Worm (Caenorhabditis elegans) whole organism, L4 larva: ENCODE results near the gene F09E10.1.

ENCODE experiments used
- F10B5.3 ChIP-seq: sonication (generic microtip); optimal IDR thresholded peaks from 2 replicates; lab custom pipeline; 2016; ENCODE audit warnings: mild to moderate bottlenecking, missing genetic modification characterization, missing compliant biosample characterization
- F26F4.8 ChIP-seq: fragments of 200-800 bp; sonication (Bioruptor generic); conservative IDR thresholded peaks from 2 replicates; pipeline ENCODE4 v1.3.6; 2022; ENCODE audit warnings: missing genetic modification characterization, missing compliant biosample characterization
- F37D6.2 ChIP-seq: sonication (generic microtip); optimal IDR thresholded peaks from 2 replicates; lab custom pipeline; 2016; ENCODE audit warnings: mild to moderate bottlenecking, missing genetic modification characterization, missing compliant biosample characterization
- T26A8.4 ChIP-seq: fragments of 200-800 bp; sonication (Bioruptor generic); IDR thresholded peaks from 2 replicates; pipeline ENCODE4 v1.3.6; 2022; ENCODE audit warnings: missing genetic modification characterization, missing compliant biosample characterization
- Y5F2A.4 ChIP-seq: fragments of 200-800 bp; sonication (Bioruptor generic); optimal IDR thresholded peaks from 2 replicates; lab custom pipeline; 2018; ENCODE audit warnings: mild to moderate bottlenecking, missing genetic modification characterization, missing compliant biosample characterization
- Y75B8A.6 ChIP-seq: fragments of 200-800 bp; sonication (Bioruptor generic); IDR thresholded peaks from 2 replicates; pipeline ENCODE4 v1.3.6; 2022; ENCODE audit warnings: missing genetic modification reagents, missing genetic modification characterization, missing compliant biosample characterization
- ZK546.5 ChIP-seq, 2 experiments: sonication (generic microtip); optimal IDR thresholded peaks; 2 replicates each; lab custom pipeline; 2017; ENCODE audit warnings: missing biosample characterization in 2 of 2, missing genetic modification characterization in 2 of 2
- aha-1 ChIP-seq: fragments of 150-350 bp; peaks from one replicate; lab custom pipeline; 2014; ENCODE audit warnings: missing biosample characterization, missing genetic modification characterization
- ama-1 ChIP-seq: fragments of 150-350 bp; optimal IDR thresholded peaks from 2 replicates; lab custom pipeline; 2014; ENCODE audit warnings: inconsistent platforms, mixed read lengths
- attf-4 ChIP-seq: sonication (generic microtip); optimal IDR thresholded peaks from 3 replicates; lab custom pipeline; 2017; ENCODE audit warnings: missing biosample characterization, missing genetic modification characterization
- ceh-20 ChIP-seq: fragments of 200-800 bp; sonication (Bioruptor generic); IDR thresholded peaks from 2 replicates; pipeline ENCODE4 v1.3.6; 2022; ENCODE audit warnings: missing genetic modification reagents, missing genetic modification characterization, missing compliant biosample characterization
- ceh-82 ChIP-seq: sonication (generic microtip); optimal IDR thresholded peaks from 2 replicates; lab custom pipeline; 2017; ENCODE audit warnings: missing biosample characterization, missing genetic modification characterization
- cey-2 ChIP-seq: sonication (generic microtip); optimal IDR thresholded peaks from 3 replicates; lab custom pipeline; 2017; ENCODE audit warnings: missing genetic modification characterization, mild to moderate bottlenecking, missing compliant biosample characterization, antibody characterized with exemption, borderline replicate concordance; ENCODE audit not compliant: insufficient read depth
- ctbp-1 ChIP-seq: fragments of 200-800 bp; sonication (Bioruptor generic); IDR thresholded peaks from 2 replicates; pipeline ENCODE4 v1.3.6; 2022; ENCODE audit warnings: missing genetic modification reagents, missing genetic modification characterization, missing compliant biosample characterization
- daf-12 ChIP-seq: fragments of 150-350 bp; optimal IDR thresholded peaks from 2 replicates; lab custom pipeline; 2014; ENCODE audit warnings: missing biosample characterization, missing genetic modification reagents, missing genetic modification characterization
- daf-19 ChIP-seq: fragments of 200-800 bp; sonication (Bioruptor generic); conservative IDR thresholded peaks from 2 replicates; pipeline ENCODE4 v1.3.6; 2022; ENCODE audit warnings: missing genetic modification characterization, missing compliant biosample characterization
- dmd-8 ChIP-seq: fragments of 200-800 bp; sonication (Bioruptor generic); IDR thresholded peaks from 2 replicates; pipeline ENCODE4 v1.3.6; 2022; ENCODE audit warnings: missing genetic modification characterization, missing compliant biosample characterization
- dmd-9 ChIP-seq: fragments of 200-800 bp; sonication (Bioruptor generic); IDR thresholded peaks from 2 replicates; pipeline ENCODE4 v1.3.6; 2022; ENCODE audit warnings: missing genetic modification reagents, missing genetic modification characterization, missing compliant biosample characterization
- dpl-1 ChIP-seq: fragments of 150-350 bp; optimal IDR thresholded peaks from 2 replicates; lab custom pipeline; 2014; ENCODE audit warnings: missing biosample characterization, missing genetic modification reagents, missing genetic modification characterization
- duxl-1 ChIP-seq: sonication (generic microtip); optimal IDR thresholded peaks from 2 replicates; lab custom pipeline; 2016; ENCODE audit warnings: mild to moderate bottlenecking, missing genetic modification characterization, moderate library complexity, missing compliant biosample characterization; ENCODE audit not compliant: poor library complexity
- egl-27 ChIP-seq: sonication (generic microtip); optimal IDR thresholded peaks from 3 replicates; lab custom pipeline; 2017; ENCODE audit warnings: missing biosample characterization, missing genetic modification reagents, missing genetic modification characterization
- fos-1 ChIP-seq: fragments of 150-350 bp; optimal IDR thresholded peaks from 2 replicates; lab custom pipeline; 2014; ENCODE audit warnings: missing biosample characterization, missing genetic modification characterization
- gei-8 ChIP-seq: fragments of 200-800 bp; sonication (Bioruptor generic); optimal IDR thresholded peaks from 2 replicates; lab custom pipeline; 2018; ENCODE audit warnings: mild to moderate bottlenecking, missing genetic modification characterization, missing compliant biosample characterization
- hif-1 ChIP-seq, 2 experiments: sonication (generic microtip); optimal IDR thresholded peaks; 2 replicates each; lab custom pipeline; 2016 to 2017; ENCODE audit warnings: missing compliant biosample characterization in 2 of 2, missing genetic modification characterization in 2 of 2, missing genetic modification reagents in 2 of 2, missing genotype in 2 of 2, mild to moderate bottlenecking in 1 of 2
- jun-1 ChIP-seq: fragments of 150-350 bp; optimal IDR thresholded peaks from 2 replicates; lab custom pipeline; 2014; ENCODE audit warnings: missing biosample characterization, missing genetic modification reagents, missing genetic modification characterization
- lim-7 ChIP-seq: fragments of 200-800 bp; sonication (Bioruptor generic); IDR thresholded peaks from 2 replicates; pipeline ENCODE4 v1.3.6; 2022; ENCODE audit warnings: missing genetic modification characterization, missing compliant biosample characterization
- lin-1 ChIP-seq: fragments of 200-800 bp; sonication (Bioruptor generic); IDR thresholded peaks from 2 replicates; pipeline ENCODE4 v1.3.6; 2022; ENCODE audit warnings: missing genetic modification reagents, missing genetic modification characterization, missing compliant biosample characterization
- lin-15B ChIP-seq: fragments of 150-350 bp; sonication (generic microtip); optimal IDR thresholded peaks from 3 replicates; lab custom pipeline; 2014; ENCODE audit warnings: missing biosample characterization, missing genetic modification characterization
- lin-29 ChIP-seq: fragments of 200-800 bp; sonication (Bioruptor generic); IDR thresholded peaks from 2 replicates; pipeline ENCODE4 v1.3.6; 2022; ENCODE audit warnings: missing genetic modification reagents, missing genetic modification characterization, missing compliant biosample characterization
- lin-38 ChIP-seq: fragments of 200-800 bp; sonication (Bioruptor generic); IDR thresholded peaks from 2 replicates; pipeline ENCODE4 v1.3.6; 2022; ENCODE audit warnings: missing genetic modification reagents, missing genetic modification characterization, missing compliant biosample characterization
- madf-9 ChIP-seq: fragments of 200-800 bp; sonication (Bioruptor generic); conservative IDR thresholded peaks from 2 replicates; pipeline ENCODE4 v1.3.6; 2022; ENCODE audit warnings: missing genetic modification reagents, missing genetic modification characterization, missing compliant biosample characterization
- mdt-29 ChIP-seq: fragments of 200-800 bp; sonication (Bioruptor generic); IDR thresholded peaks from 2 replicates; pipeline ENCODE4 v1.3.6; 2022; ENCODE audit warnings: missing genetic modification reagents, missing genetic modification characterization, missing compliant biosample characterization
- mxl-2 ChIP-seq: fragments of 200-800 bp; sonication (Bioruptor generic); conservative IDR thresholded peaks from 2 replicates; pipeline ENCODE4 v1.3.6; 2022; ENCODE audit warnings: missing genetic modification reagents, missing genetic modification characterization, missing compliant biosample characterization
- mxl-3 ChIP-seq: fragments of 200-800 bp; sonication (Bioruptor generic); optimal IDR thresholded peaks from 2 replicates; lab custom pipeline; 2018; ENCODE audit warnings: mild to moderate bottlenecking, missing genetic modification characterization, missing compliant biosample characterization
- nhr-11 ChIP-seq: fragments of 150-350 bp; optimal IDR thresholded peaks from 2 replicates; lab custom pipeline; 2014; ENCODE audit warnings: missing biosample characterization, missing genetic modification characterization
- nhr-25 ChIP-seq: sonication (generic microtip); optimal IDR thresholded peaks from 2 replicates; lab custom pipeline; 2017; ENCODE audit warnings: missing genetic modification characterization, mild to moderate bottlenecking, missing compliant biosample characterization, antibody characterized with exemption, moderate library complexity, borderline replicate concordance; ENCODE audit not compliant: insufficient read depth
- nhr-28 ChIP-seq: fragments of 150-350 bp; optimal IDR thresholded peaks from 2 replicates; lab custom pipeline; 2014; ENCODE audit warnings: missing biosample characterization, missing genetic modification characterization
- nhr-41 ChIP-seq: fragments of 200-800 bp; sonication (Bioruptor generic); IDR thresholded peaks from 2 replicates; pipeline ENCODE4 v1.3.6; 2022; ENCODE audit warnings: missing genetic modification reagents, missing genetic modification characterization, missing compliant biosample characterization
- nhr-42 ChIP-seq: fragments of 200-800 bp; sonication (Bioruptor generic); IDR thresholded peaks from 2 replicates; pipeline ENCODE4 v1.3.6; 2022; ENCODE audit warnings: missing genetic modification characterization, missing compliant biosample characterization
- nhr-77 ChIP-seq: fragments of 150-350 bp; optimal IDR thresholded peaks from 2 replicates; lab custom pipeline; 2014; ENCODE audit warnings: missing biosample characterization, missing genetic modification characterization
- sdz-12 ChIP-seq: fragments of 200-800 bp; sonication (Bioruptor generic); optimal IDR thresholded peaks from 2 replicates; lab custom pipeline; 2018; ENCODE audit warnings: mild to moderate bottlenecking, missing genetic modification characterization, missing compliant biosample characterization
- set-16 ChIP-seq: fragments of 200-800 bp; sonication (Bioruptor generic); IDR thresholded peaks from 2 replicates; pipeline ENCODE4 v1.3.6; 2022; ENCODE audit warnings: missing genetic modification reagents, missing genetic modification characterization, missing compliant biosample characterization
- skn-1 ChIP-seq: fragments of 150-350 bp; optimal IDR thresholded peaks from 2 replicates; lab custom pipeline; 2014; ENCODE audit warnings: missing biosample characterization, missing genetic modification characterization
- snpc-4 ChIP-seq: fragments of 150-350 bp; optimal IDR thresholded peaks from 2 replicates; lab custom pipeline; 2014; ENCODE audit warnings: missing biosample characterization, missing genetic modification characterization
- unc-130 ChIP-seq: sonication (generic microtip); optimal IDR thresholded peaks from 2 replicates; lab custom pipeline; 2016; ENCODE audit warnings: missing genetic modification reagents, missing genetic modification characterization, missing compliant biosample characterization
- unc-62 ChIP-seq, 3 experiments: fragments of 150-350 bp in 1 of 3; sonication (generic microtip); optimal IDR thresholded peaks in 2 of 3; peaks in 1 of 3; 1 replicate in 1 of 3; 2 replicates in 2 of 3; lab custom pipeline; 2014 to 2017; ENCODE audit warnings: missing biosample characterization in 3 of 3, missing genetic modification characterization in 3 of 3, missing genetic modification reagents in 3 of 3, missing genotype in 1 of 3
- zag-1 ChIP-seq: fragments of 150-350 bp; optimal IDR thresholded peaks from 2 replicates; lab custom pipeline; 2014; ENCODE audit warnings: missing biosample characterization, missing genetic modification characterization
- zip-2 ChIP-seq: fragments of 150-350 bp; optimal IDR thresholded peaks from 2 replicates; lab custom pipeline; 2014; ENCODE audit warnings: missing biosample characterization, missing genetic modification characterization

The F09E10.1 gene

DNA sequence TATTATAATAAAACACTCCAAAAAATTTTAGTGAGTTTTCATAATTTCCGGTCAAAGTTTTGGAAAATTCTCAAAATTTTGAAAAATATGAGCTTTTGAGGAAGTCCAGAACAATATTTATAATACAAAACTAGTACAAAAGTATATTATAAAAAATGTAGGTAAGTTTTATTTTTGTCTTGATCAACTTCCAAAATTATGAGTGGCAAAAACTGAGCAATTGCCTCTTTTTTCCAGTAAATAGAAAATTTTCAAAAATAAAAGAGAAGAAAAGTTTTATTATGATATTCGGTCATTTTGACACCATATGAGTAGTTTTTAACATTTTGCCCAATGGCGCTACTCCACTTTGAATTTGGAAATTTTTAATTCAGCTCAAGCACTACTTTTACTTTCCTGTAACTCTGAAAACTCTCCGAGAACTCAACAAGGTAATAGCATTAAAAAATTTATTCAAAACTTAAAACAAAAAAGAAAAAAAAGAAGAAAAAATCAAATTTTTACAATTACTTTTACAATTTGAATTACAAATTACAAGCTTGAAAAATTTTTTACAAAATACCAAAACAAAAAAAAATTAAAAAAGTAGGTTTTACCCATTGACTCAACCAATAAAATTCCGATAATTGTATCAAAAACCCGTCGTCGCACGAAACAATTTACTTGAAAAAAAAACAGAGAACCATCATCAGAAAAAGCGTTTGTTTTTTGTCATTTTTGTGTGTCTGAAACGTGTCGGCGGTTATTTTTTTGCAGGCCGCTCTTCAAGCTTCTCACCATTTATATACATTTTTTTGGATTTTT is 1.3 kb downstream of the F09E10.1 start (continued):
- TF ChIP-seq dpl-1 (GFP tag; lab: Kevin White, UChicago) (no peak), ceh-20 (GFP tag; lab: Robert Waterston, UW) (0 out of 2 replicates have a peak, but pooled peaks have one; percentile 8), duxl-1 (tag; lab: Kevin White, UChicago) (peak; percentile 32), nhr-28 (peak; percentile 37), ceh-82 (tag; lab: Kevin White, UChicago) (no peak), T26A8.4 (GFP tag; lab: Robert Waterston, UW) (peak; percentile 84), dmd-9 (GFP tag; lab: Robert Waterston, UW) (peak; percentile 2; the same call in 1 of the 2 replicates), egl-27 (tag; lab: Kevin White, UChicago) (no peak), lin-38 (GFP tag; lab: Robert Waterston, UW) (no peak), Y75B8A.6 (GFP tag; lab: Robert Waterston, UW) (peak; percentile 88; the same call in 1 of the 2 replicates), mxl-3 (no peak), sdz-12 (GFP tag; lab: Kevin White, UChicago) (peak; percentile 82), Y5F2A.4 (no peak), lin-15B (no peak), ZK546.5 (tag; optimal IDR thresholded peaks at IDR 0.05; lab: Kevin White, UChicago) (no peak), hif-1 (tag; optimal IDR thresholded peaks at IDR 0.05; lab: Kevin White, UChicago) (peak in 1 of 2 experiments; percentile 65), ama-1 (lab: Kevin White, UChicago) (peak; percentile 56), daf-12 (tag; lab: Kevin White, UChicago) (no peak), zip-2 (tag; lab: Kevin White, UChicago) (no peak), zag-1 (tag; lab: Kevin White, UChicago) (no peak), nhr-11 (tag; lab: Kevin White, UChicago) (no peak), snpc-4 (tag; lab: Kevin White, UChicago) (no peak), ctbp-1 (GFP tag; lab: Robert Waterston, UW) (no peak), nhr-77 (tag; lab: Kevin White, UChicago) (peak; percentile 97), nhr-25 (tag; lab: Kevin White, UChicago) (no peak), nhr-42 (peak; percentile 70; the same call in 1 of the 2 replicates), gei-8 (GFP tag; lab: Kevin White, UChicago) (peak; percentile 25), madf-9 (GFP tag; lab: Robert Waterston, UW) (no peak), F10B5.3 (tag; lab: Kevin White, UChicago) (no peak), cey-2 (no peak), nhr-41 (GFP tag; lab: Robert Waterston, UW) (0 out of 2 replicates have a peak, but pooled peaks have one; percentile 9), F37D6.2 (no peak), unc-130 (no peak), lin-29 (GFP tag; lab: Robert Waterston, UW) (no peak), dmd-8 (GFP tag; lab: Robert Waterston, UW) (no peak), daf-19 (no peak), mxl-2 (GFP tag; lab: Robert Waterston, UW) (no peak)
- TF ChIP-seq, all 104 proteins: peak for 32

DNA sequence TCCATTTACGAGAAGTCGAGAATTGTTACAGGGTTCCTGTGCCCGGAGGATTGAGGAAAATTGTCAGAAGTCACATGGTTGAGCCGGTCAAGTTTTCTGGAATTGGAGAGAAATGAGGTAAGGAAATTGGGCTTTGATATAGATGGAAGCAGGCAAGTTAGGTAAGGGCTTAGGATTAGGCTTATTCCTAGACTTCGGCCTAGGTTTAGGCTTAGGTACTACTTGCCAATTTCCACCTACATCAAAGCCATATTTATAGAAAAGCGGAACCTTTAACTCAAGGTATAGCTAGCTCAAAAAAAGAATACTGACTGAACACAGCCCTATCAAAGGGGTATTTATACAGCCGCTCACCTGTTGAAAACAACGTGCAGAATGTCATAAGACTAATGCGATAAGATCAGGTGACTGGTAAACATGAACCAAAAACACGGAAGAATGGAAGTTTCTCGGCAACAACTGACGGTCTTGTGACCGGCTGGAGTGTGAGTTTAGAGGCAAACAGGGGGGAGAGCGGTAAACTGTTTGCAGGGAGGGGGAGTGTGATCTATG is 2.0 kb downstream of the F09E10.1 start:
- TF ChIP-seq fos-1 (tag; lab: Kevin White, UChicago) (peak; percentile 53), jun-1 (tag; lab: Kevin White, UChicago) (peak; percentile 74), Y5F2A.4 (no peak), nhr-11 (tag; lab: Kevin White, UChicago) (peak; percentile 97), F26F4.8 (GFP tag; lab: Robert Waterston, UW) (no peak), dpl-1 (GFP tag; lab: Kevin White, UChicago) (peak; percentile 18), attf-4 (tag; lab: Kevin White, UChicago) (no peak), lim-7 (GFP tag; lab: Robert Waterston, UW) (no peak), madf-9 (GFP tag; lab: Robert Waterston, UW) (0 out of 2 replicates have a peak, but pooled peaks have one; percentile 12), T26A8.4 (GFP tag; lab: Robert Waterston, UW) (0 out of 2 replicates have a peak, but pooled peaks have one; percentile 56), mdt-29 (GFP tag; lab: Robert Waterston, UW) (peak; percentile 98), nhr-28 (peak; percentile 97), skn-1 (tag; lab: Kevin White, UChicago) (no peak), ceh-82 (tag; lab: Kevin White, UChicago) (no peak), unc-62 (GFP tag; optimal IDR thresholded peaks at IDR 0.05 in 1 of 2; lab: Kevin White, UChicago) (peak in 1 of 2 experiments; percentile 100), unc-62 (tag; optimal IDR thresholded peaks at IDR 0.05; lab: Kevin White, UChicago) (no peak), lin-1 (GFP tag; lab: Robert Waterston, UW) (peak; percentile 57; the same call in 1 of the 2 replicates), aha-1 (tag; lab: Kevin White, UChicago) (peak; percentile 100), set-16 (GFP tag; lab: Robert Waterston, UW) (peak; percentile 59; the same call in 1 of the 2 replicates)
